Worm (Caenorhabditis elegans) whole organism, mixed stage, embryonic: ENCODE data around the gene B0454.26.

Experiments
- M03D4.4 ChIP-seq: sonication (generic microtip); optimal IDR thresholded peaks from 2 replicates; lab custom pipeline; 2017; ENCODE audit warnings: mild to moderate bottlenecking, missing genetic modification characterization, missing compliant biosample characterization
- bed-3 ChIP-seq: fragments of 200-800 bp; sonication (Bioruptor generic); optimal IDR thresholded peaks from 3 replicates; lab custom pipeline; 2018; ENCODE audit warnings: mild to moderate bottlenecking, missing genetic modification characterization, moderate library complexity, missing compliant biosample characterization
- blmp-1 ChIP-seq: fragments of 150-350 bp; optimal IDR thresholded peaks from 2 replicates; lab custom pipeline; 2014; ENCODE audit warnings: missing biosample characterization, missing genetic modification characterization
- ceh-39 ChIP-seq: fragments of 150-350 bp; optimal IDR thresholded peaks from 2 replicates; lab custom pipeline; 2014; ENCODE audit warnings: missing biosample characterization, missing genetic modification characterization
- ceh-43 ChIP-seq: fragments of 200-800 bp; sonication (Bioruptor generic); optimal IDR thresholded peaks from 2 replicates; lab custom pipeline; 2018; ENCODE audit warnings: mild to moderate bottlenecking, missing genetic modification characterization, moderate library complexity, missing compliant biosample characterization
- ceh-83 ChIP-seq: fragments of 200-800 bp; sonication (Bioruptor generic); optimal IDR thresholded peaks from 2 replicates; lab custom pipeline; 2018; ENCODE audit warnings: mild to moderate bottlenecking, missing genetic modification characterization, missing compliant biosample characterization
- ces-1 ChIP-seq: fragments of 150-350 bp; optimal IDR thresholded peaks from 2 replicates; lab custom pipeline; 2014; ENCODE audit warnings: missing biosample characterization, missing genetic modification reagents, missing genetic modification characterization
- cnd-1 ChIP-seq: fragments of 200-800 bp; sonication (Bioruptor generic); optimal IDR thresholded peaks from 2 replicates; lab custom pipeline; 2018; ENCODE audit warnings: mild to moderate bottlenecking, missing genetic modification characterization, missing compliant biosample characterization
- drap-1 ChIP-seq: fragments of 200-800 bp; sonication (Bioruptor generic); optimal IDR thresholded peaks from 3 replicates; lab custom pipeline; 2018; ENCODE audit warnings: mild to moderate bottlenecking, missing genetic modification characterization, missing compliant biosample characterization
- elt-1 ChIP-seq: sonication (generic microtip); optimal IDR thresholded peaks from 2 replicates; lab custom pipeline; 2017; ENCODE audit warnings: missing genetic modification characterization, mild to moderate bottlenecking, missing compliant biosample characterization, antibody characterized with exemption, moderate library complexity, borderline replicate concordance; ENCODE audit not compliant: insufficient read depth
- elt-3 ChIP-seq: fragments of 150-350 bp; optimal IDR thresholded peaks from 2 replicates; lab custom pipeline; 2014; ENCODE audit warnings: missing biosample characterization, missing genetic modification characterization
- flh-1 ChIP-seq: fragments of 200-800 bp; sonication (Bioruptor generic); optimal IDR thresholded peaks from 2 replicates; lab custom pipeline; 2018; ENCODE audit warnings: mild to moderate bottlenecking, missing genetic modification characterization, moderate library complexity, missing compliant biosample characterization
- ham-2 ChIP-seq: fragments of 200-800 bp; sonication (Bioruptor generic); optimal IDR thresholded peaks from 2 replicates; lab custom pipeline; 2018; ENCODE audit warnings: mild to moderate bottlenecking, missing genetic modification characterization, missing compliant biosample characterization
- lin-13 ChIP-seq: fragments of 150-350 bp; optimal IDR thresholded peaks from 2 replicates; lab custom pipeline; 2014; ENCODE audit warnings: missing biosample characterization, missing genetic modification characterization
- lin-32 ChIP-seq: fragments of 200-800 bp; sonication (Bioruptor generic); optimal IDR thresholded peaks from 2 replicates; lab custom pipeline; 2018; ENCODE audit warnings: mild to moderate bottlenecking, missing genetic modification characterization, missing compliant biosample characterization
- lsy-2 ChIP-seq: fragments of 150-350 bp; optimal IDR thresholded peaks from 2 replicates; lab custom pipeline; 2014; ENCODE audit warnings: missing biosample characterization, missing genetic modification characterization
- mab-5 ChIP-seq: fragments of 150-350 bp; optimal IDR thresholded peaks from 2 replicates; lab custom pipeline; 2014; ENCODE audit warnings: missing biosample characterization, missing genetic modification characterization
- mep-1 ChIP-seq: fragments of 150-350 bp; optimal IDR thresholded peaks from 2 replicates; lab custom pipeline; 2017; ENCODE audit warnings: missing biosample characterization, missing genetic modification reagents, missing genetic modification characterization, inconsistent platforms
- mls-2 ChIP-seq: sonication (generic microtip); optimal IDR thresholded peaks from 2 replicates; lab custom pipeline; 2016; ENCODE audit warnings: mild to moderate bottlenecking, missing genetic modification characterization, moderate library complexity, missing compliant biosample characterization
- nhr-12 ChIP-seq: fragments of 150-350 bp; optimal IDR thresholded peaks from 2 replicates; lab custom pipeline; 2014; ENCODE audit warnings: missing biosample characterization, missing genetic modification characterization
- nhr-2 ChIP-seq: fragments of 150-350 bp; optimal IDR thresholded peaks from 2 replicates; lab custom pipeline; 2014; ENCODE audit warnings: missing biosample characterization, missing genetic modification characterization
- nhr-28 ChIP-seq: fragments of 150-350 bp; optimal IDR thresholded peaks from 2 replicates; lab custom pipeline; 2014; ENCODE audit warnings: missing biosample characterization, missing genetic modification characterization
- pha-4 ChIP-seq: fragments of 150-350 bp; optimal IDR thresholded peaks from 2 replicates; lab custom pipeline; 2018; ENCODE audit warnings: missing biosample characterization, missing genetic modification reagents, missing genetic modification characterization
- sem-2 ChIP-seq: fragments of 200-800 bp; sonication (Bioruptor generic); optimal IDR thresholded peaks from 2 replicates; lab custom pipeline; 2018; ENCODE audit warnings: mild to moderate bottlenecking, missing genetic modification characterization, missing compliant biosample characterization
- snpc-4 ChIP-seq: fragments of 150-350 bp; optimal IDR thresholded peaks from 2 replicates; lab custom pipeline; 2014; ENCODE audit warnings: missing biosample characterization, missing genetic modification characterization
- sptf-1 ChIP-seq: sonication (generic microtip); optimal IDR thresholded peaks from 2 replicates; lab custom pipeline; 2017; ENCODE audit warnings: mild to moderate bottlenecking, missing genetic modification characterization, moderate library complexity, missing compliant biosample characterization
- tbx-8 ChIP-seq: fragments of 200-800 bp; sonication (Bioruptor generic); optimal IDR thresholded peaks from 2 replicates; lab custom pipeline; 2018; ENCODE audit warnings: mild to moderate bottlenecking, missing genetic modification characterization, moderate library complexity, missing compliant biosample characterization
- unc-120 ChIP-seq: sonication (generic microtip); optimal IDR thresholded peaks from 2 replicates; lab custom pipeline; 2017; ENCODE audit warnings: missing genetic modification characterization, missing compliant biosample characterization; ENCODE audit not compliant: poor library complexity, severe bottlenecking
- unc-62 ChIP-seq: fragments of 150-350 bp; optimal IDR thresholded peaks from 2 replicates; lab custom pipeline; 2014; ENCODE audit warnings: missing biosample characterization, missing genetic modification reagents, missing genetic modification characterization
- zip-8 ChIP-seq: fragments of 150-350 bp; optimal IDR thresholded peaks from 2 replicates; lab custom pipeline; 2014; ENCODE audit warnings: missing biosample characterization, missing genetic modification characterization
- ztf-11 ChIP-seq: fragments of 150-350 bp; optimal IDR thresholded peaks from 2 replicates; lab custom pipeline; 2014; ENCODE audit warnings: missing biosample characterization, missing genetic modification characterization

Gene B0454.26

ce11 chrII:3048989-3049388 is 10.6 kb upstream of the B0454.26 start:
- peak; percentile 1 for TF ChIP-seq ham-2
- no peak for TF ChIP-seq mep-1 (tag; lab: Kevin White, UChicago)

- TF ChIP-seq elt-1 (no peak), mls-2 (tag; lab: Kevin White, UChicago) (no peak), lsy-2 (tag; lab: Kevin White, UChicago) (no peak), nhr-12 (tag; lab: Kevin White, UChicago) (no peak), ham-2 (no peak), bed-3 (GFP tag; lab: Kevin White, UChicago) (no peak), snpc-4 (no peak), M03D4.4 (tag; lab: Kevin White, UChicago) (no peak), mab-5 (tag; lab: Kevin White, UChicago) (no peak), drap-1 (GFP tag; lab: Kevin White, UChicago) (no peak), ces-1 (GFP tag; lab: Kevin White, UChicago) (no peak), blmp-1 (tag; lab: Kevin White, UChicago) (no peak), lin-13 (no peak), sptf-1 (tag; lab: Kevin White, UChicago) (no peak), ztf-11 (tag; lab: Kevin White, UChicago) (no peak), mep-1 (tag; lab: Kevin White, UChicago) (no peak)
Observed at ce11 chrII:3048378-3048777, 10.0 kb upstream of the B0454.26 start, which contains the start of gene sri-28. TSS of gene sri-28 (plus strand) at chrII:3048678.

ce11 chrII:3045875-3046274 is 7.5 kb upstream of the B0454.26 start, which contains the start of gene sri-30:
TSS of gene sri-30 (plus strand) at chrII:3046175.
- TF ChIP-seq sem-2 (no peak), tbx-8 (GFP tag; lab: Kevin White, UChicago) (no peak), lsy-2 (tag; lab: Kevin White, UChicago) (no peak), lin-32 (GFP tag; lab: Kevin White, UChicago) (no peak), M03D4.4 (tag; lab: Kevin White, UChicago) (no peak), nhr-28 (tag; lab: Kevin White, UChicago) (no peak), lin-13 (no peak), ztf-11 (tag; lab: Kevin White, UChicago) (no peak), unc-62 (GFP tag; lab: Kevin White, UChicago) (no peak), elt-1 (no peak), pha-4 (tag; lab: Kevin White, UChicago) (no peak), sptf-1 (tag; lab: Kevin White, UChicago) (no peak), ceh-39 (tag; lab: Kevin White, UChicago) (no peak), mep-1 (tag; lab: Kevin White, UChicago) (no peak), nhr-2 (tag; lab: Kevin White, UChicago) (no peak), mab-5 (tag; lab: Kevin White, UChicago) (no peak)

ce11 chrII:3045422-3045821 is 7.1 kb upstream of the B0454.26 start:
- TF ChIP-seq cnd-1, result no peak
- no peak for TF ChIP-seq elt-3
- no peak for TF ChIP-seq ces-1 (GFP tag; lab: Kevin White, UChicago)
- TF ChIP-seq ceh-39 (tag; lab: Kevin White, UChicago), result no peak
- TF ChIP-seq bed-3 (GFP tag; lab: Kevin White, UChicago), result no peak
- no peak for TF ChIP-seq unc-62 (GFP tag; lab: Kevin White, UChicago)
- TF ChIP-seq ham-2, result no peak
- TF ChIP-seq flh-1 (GFP tag; lab: Kevin White, UChicago), result no peak
- TF ChIP-seq ztf-11 (tag; lab: Kevin White, UChicago), result no peak
- TF ChIP-seq lin-13, result no peak
- TF ChIP-seq M03D4.4 (tag; lab: Kevin White, UChicago), result no peak

ce11 chrII:3044023-3044422 is 5.7 kb upstream of the B0454.26 start, which contains the start of gene sri-29:
TSS of gene sri-29 (plus strand) at chrII:3044323.
- TF ChIP-seq ceh-39 (tag; lab: Kevin White, UChicago) (no peak), elt-3 (no peak), ces-1 (GFP tag; lab: Kevin White, UChicago) (no peak), nhr-28 (tag; lab: Kevin White, UChicago) (no peak), lsy-2 (tag; lab: Kevin White, UChicago) (no peak), drap-1 (GFP tag; lab: Kevin White, UChicago) (no peak), zip-8 (no peak), mab-5 (tag; lab: Kevin White, UChicago) (no peak), snpc-4 (no peak), ceh-83 (no peak), bed-3 (GFP tag; lab: Kevin White, UChicago) (no peak), unc-120 (no peak), ceh-43 (GFP tag; lab: Kevin White, UChicago) (no peak), ham-2 (no peak)
